Worm (Caenorhabditis elegans) whole organism, early embryonic: Measurements from ENCODE around the gene F59A6.3.

Source experiments
- B0310.2 ChIP-seq: sonication (generic microtip); optimal IDR thresholded peaks from 2 replicates; lab custom pipeline; 2016; ENCODE audit warnings: mild to moderate bottlenecking, missing genetic modification characterization, missing compliant biosample characterization
- F13C5.2 ChIP-seq: sonication (generic microtip); optimal IDR thresholded peaks from 2 replicates; lab custom pipeline; 2017; ENCODE audit warnings: mild to moderate bottlenecking, missing genetic modification characterization, inconsistent platforms, missing compliant biosample characterization
- aly-1 ChIP-seq: sonication (generic microtip); optimal IDR thresholded peaks from 2 replicates; lab custom pipeline; 2016; ENCODE audit warnings: missing genetic modification characterization, missing compliant biosample characterization
- ama-1 ChIP-seq: fragments of 150-350 bp; optimal IDR thresholded peaks from 2 replicates; lab custom pipeline; 2014
- ceh-13 ChIP-seq: fragments of 200-800 bp; sonication (Bioruptor generic); optimal IDR thresholded peaks from 2 replicates; lab custom pipeline; 2018; ENCODE audit warnings: mild to moderate bottlenecking, missing genetic modification characterization, missing compliant biosample characterization
- ceh-36 ChIP-seq: sonication (generic microtip); optimal IDR thresholded peaks from 2 replicates; lab custom pipeline; 2016; ENCODE audit warnings: missing genetic modification characterization, inconsistent platforms, missing compliant biosample characterization
- ets-7 ChIP-seq: sonication (generic microtip); optimal IDR thresholded peaks from 2 replicates; lab custom pipeline; 2016; ENCODE audit warnings: missing genotype, missing genetic modification characterization, missing compliant biosample characterization
- flt-1 ChIP-seq: fragments of 200-800 bp; sonication (Bioruptor generic); IDR thresholded peaks from 2 replicates; pipeline ENCODE4 v1.3.6; 2022; ENCODE audit warnings: missing genetic modification characterization, missing compliant biosample characterization
- hmbx-1 ChIP-seq: sonication (generic microtip); optimal IDR thresholded peaks from 2 replicates; lab custom pipeline; 2016; ENCODE audit warnings: mild to moderate bottlenecking, missing genetic modification characterization, missing compliant biosample characterization
- hmg-4 ChIP-seq: fragments of 200-800 bp; sonication (Bioruptor generic); optimal IDR thresholded peaks from 2 replicates; lab custom pipeline; 2018; ENCODE audit warnings: mild to moderate bottlenecking, missing genetic modification characterization, missing compliant biosample characterization
- hnd-1 ChIP-seq: sonication (generic microtip); optimal IDR thresholded peaks from 2 replicates; lab custom pipeline; 2016; ENCODE audit warnings: missing genetic modification characterization, missing compliant biosample characterization
- pes-1 ChIP-seq: fragments of 200-800 bp; sonication (Bioruptor generic); IDR thresholded peaks from 2 replicates; pipeline ENCODE4 v1.3.6; 2022; ENCODE audit warnings: missing genetic modification reagents, missing genetic modification characterization, missing compliant biosample characterization
- scrt-1 ChIP-seq: fragments of 200-800 bp; sonication (Bioruptor generic); IDR thresholded peaks from 2 replicates; pipeline ENCODE4 v1.3.6; 2022; ENCODE audit warnings: missing genetic modification characterization, missing compliant biosample characterization
- sea-1 ChIP-seq: fragments of 200-800 bp; sonication (Bioruptor generic); conservative IDR thresholded peaks from 2 replicates; pipeline ENCODE4 v1.3.6; 2022; ENCODE audit warnings: missing genetic modification characterization, missing compliant biosample characterization
- tbx-11 ChIP-seq: fragments of 200-800 bp; sonication (Bioruptor generic); IDR thresholded peaks from 2 replicates; pipeline ENCODE4 v1.3.6; 2022; ENCODE audit warnings: missing genetic modification characterization, missing compliant biosample characterization
- tbx-37 ChIP-seq: fragments of 200-800 bp; sonication (Bioruptor generic); conservative IDR thresholded peaks from 2 replicates; pipeline ENCODE4 v1.3.6; 2022; ENCODE audit warnings: missing genetic modification reagents, missing genetic modification characterization, missing compliant biosample characterization
- tra-4 ChIP-seq: sonication (generic microtip); optimal IDR thresholded peaks from 2 replicates; lab custom pipeline; 2017; ENCODE audit warnings: missing genetic modification characterization, missing compliant biosample characterization

Gene F59A6.3

ce11 chrII:5014399-5014798 lies 6.3 kb downstream of the F59A6.3 start, which contains the start of gene F59A6.2:
Gene F59A6.2, plus strand, starts transcription at chrII:5014699.
- TF ChIP-seq ets-7 (tag; lab: Kevin White, UChicago), result no peak
- TF ChIP-seq ceh-36, result no peak
- no peak for TF ChIP-seq aly-1 (tag; lab: Kevin White, UChicago)
- no peak for TF ChIP-seq hmg-4 (GFP tag; lab: Kevin White, UChicago)
- TF ChIP-seq tbx-37 (GFP tag; lab: Robert Waterston, UW), result no peak
- no peak for TF ChIP-seq B0310.2 (tag; lab: Kevin White, UChicago)
- TF ChIP-seq pes-1 (GFP tag; lab: Robert Waterston, UW), result no peak
- no peak for TF ChIP-seq tbx-11 (GFP tag; lab: Robert Waterston, UW)
- no peak for TF ChIP-seq hmbx-1
- TF ChIP-seq hnd-1, result no peak
- no peak for TF ChIP-seq sea-1 (GFP tag; lab: Robert Waterston, UW)
- no peak for TF ChIP-seq scrt-1 (GFP tag; lab: Robert Waterston, UW)
- TF ChIP-seq F13C5.2 (tag; lab: Kevin White, UChicago), result no peak
- TF ChIP-seq ama-1 (lab: Kevin White, UChicago), result no peak
- TF ChIP-seq tra-4 (tag; lab: Kevin White, UChicago), result no peak
- no peak for TF ChIP-seq ceh-13 (GFP tag; lab: Kevin White, UChicago)
- no peak for TF ChIP-seq flt-1 (GFP tag; lab: Robert Waterston, UW)

ce11 chrII:5016144-5016543 lies 8.0 kb downstream of the F59A6.3 start:
- no peak for TF ChIP-seq hmg-4 (GFP tag; lab: Kevin White, UChicago)
- no peak for TF ChIP-seq ama-1 (lab: Kevin White, UChicago)
- TF ChIP-seq tra-4 (tag; lab: Kevin White, UChicago), result no peak
- TF ChIP-seq hnd-1, result no peak
- TF ChIP-seq hmbx-1, result no peak
- TF ChIP-seq sea-1 (GFP tag; lab: Robert Waterston, UW), result no peak
- TF ChIP-seq tbx-37 (GFP tag; lab: Robert Waterston, UW), result no peak
- no peak for TF ChIP-seq scrt-1 (GFP tag; lab: Robert Waterston, UW)
- TF ChIP-seq pes-1 (GFP tag; lab: Robert Waterston, UW), result no peak
- no peak for TF ChIP-seq ceh-36

- TF ChIP-seq hmg-4 (GFP tag; lab: Kevin White, UChicago) (peak; percentile 46), ets-7 (tag; lab: Kevin White, UChicago) (no peak), hnd-1 (no peak), pes-1 (GFP tag; lab: Robert Waterston, UW) (no peak), tbx-37 (GFP tag; lab: Robert Waterston, UW) (no peak), flt-1 (GFP tag; lab: Robert Waterston, UW) (no peak), F13C5.2 (tag; lab: Kevin White, UChicago) (no peak), scrt-1 (GFP tag; lab: Robert Waterston, UW) (no peak), aly-1 (tag; lab: Kevin White, UChicago) (peak; percentile 42), ceh-13 (GFP tag; lab: Kevin White, UChicago) (no peak), hmbx-1 (no peak)
Measured at ce11 chrII:5016977-5017585, 8.9 kb downstream of the F59A6.3 start.

- TF ChIP-seq hmg-4 (GFP tag; lab: Kevin White, UChicago) (no peak), tbx-11 (GFP tag; lab: Robert Waterston, UW) (no peak), hnd-1 (no peak), scrt-1 (GFP tag; lab: Robert Waterston, UW) (no peak), ceh-36 (no peak), tbx-37 (GFP tag; lab: Robert Waterston, UW) (no peak), hmbx-1 (no peak)
Measured at ce11 chrII:5018578-5018977, 10.4 kb downstream of the F59A6.3 start.

ce11 chrII:5019389-5020108 lies 11.4 kb downstream of the F59A6.3 start:
- no peak for TF ChIP-seq tra-4 (tag; lab: Kevin White, UChicago)
- no peak for TF ChIP-seq tbx-11 (GFP tag; lab: Robert Waterston, UW)
- no peak for TF ChIP-seq ama-1 (lab: Kevin White, UChicago)
- no peak for TF ChIP-seq aly-1 (tag; lab: Kevin White, UChicago)
- TF ChIP-seq F13C5.2 (tag; lab: Kevin White, UChicago), result no peak
- no peak for TF ChIP-seq B0310.2 (tag; lab: Kevin White, UChicago)
- no peak for TF ChIP-seq ceh-36
- TF ChIP-seq scrt-1 (GFP tag; lab: Robert Waterston, UW), result no peak
- TF ChIP-seq hmg-4 (GFP tag; lab: Kevin White, UChicago), result no peak
- TF ChIP-seq ceh-13 (GFP tag; lab: Kevin White, UChicago), result no peak
- TF ChIP-seq flt-1 (GFP tag; lab: Robert Waterston, UW), result no peak
- TF ChIP-seq ets-7 (tag; lab: Kevin White, UChicago), result no peak
- no peak for TF ChIP-seq sea-1 (GFP tag; lab: Robert Waterston, UW)
- no peak for TF ChIP-seq hnd-1

ce11 chrII:5020513-5021081 lies 12.5 kb downstream of the F59A6.3 start:
- TF ChIP-seq F13C5.2 (tag; lab: Kevin White, UChicago) (no peak), tra-4 (tag; lab: Kevin White, UChicago) (no peak), tbx-37 (GFP tag; lab: Robert Waterston, UW) (no peak), aly-1 (tag; lab: Kevin White, UChicago) (no peak), sea-1 (GFP tag; lab: Robert Waterston, UW) (no peak), hmbx-1 (no peak), ceh-36 (no peak)

- TF ChIP-seq F13C5.2 (tag; lab: Kevin White, UChicago) (no peak), tbx-37 (GFP tag; lab: Robert Waterston, UW) (no peak), tbx-11 (GFP tag; lab: Robert Waterston, UW) (no peak), B0310.2 (tag; lab: Kevin White, UChicago) (no peak), ceh-36 (no peak), hmbx-1 (no peak), tra-4 (tag; lab: Kevin White, UChicago) (no peak), scrt-1 (GFP tag; lab: Robert Waterston, UW) (no peak), ets-7 (tag; lab: Kevin White, UChicago) (no peak), hnd-1 (no peak)
Measured at ce11 chrII:5021518-5021917, 13.4 kb downstream of the F59A6.3 start.
